Worm (Caenorhabditis elegans) whole organism, L3 larva: ENCODE data around the gene F41E6.5.

Experiments
- R02D3.7 ChIP-seq: fragments of 150-350 bp; optimal IDR thresholded peaks from 2 replicates; lab custom pipeline; 2014; ENCODE audit warnings: missing biosample characterization, missing genetic modification characterization
- ZK546.5 ChIP-seq: sonication (generic microtip); optimal IDR thresholded peaks from 2 replicates; lab custom pipeline; 2017; ENCODE audit warnings: missing biosample characterization, missing genetic modification characterization
- ceh-16 ChIP-seq: sonication (generic microtip); optimal IDR thresholded peaks from 2 replicates; lab custom pipeline; 2017; ENCODE audit warnings: missing biosample characterization, missing genetic modification characterization
- ceh-28 ChIP-seq: fragments of 150-350 bp; optimal IDR thresholded peaks from 2 replicates; lab custom pipeline; 2014; ENCODE audit warnings: missing biosample characterization, missing genetic modification reagents, missing genetic modification characterization
- daf-12 ChIP-seq: fragments of 150-350 bp; optimal IDR thresholded peaks from 2 replicates; lab custom pipeline; 2014; ENCODE audit warnings: missing biosample characterization, missing genetic modification reagents, missing genetic modification characterization
- egl-5 ChIP-seq: fragments of 150-350 bp; optimal IDR thresholded peaks from 2 replicates; lab custom pipeline; 2017; ENCODE audit warnings: missing biosample characterization, missing genetic modification reagents, missing genetic modification characterization, inconsistent platforms
- elt-1 ChIP-seq: fragments of 150-350 bp; optimal IDR thresholded peaks from 2 replicates; lab custom pipeline; 2014; ENCODE audit warnings: missing biosample characterization, missing genetic modification characterization
- elt-2 ChIP-seq: sonication (generic microtip); optimal IDR thresholded peaks from 2 replicates; lab custom pipeline; 2016; ENCODE audit warnings: missing genetic modification reagents, mild to moderate bottlenecking, missing genetic modification characterization, missing compliant biosample characterization
- eor-1 ChIP-seq, 2 experiments: fragments of 150-350 bp; optimal IDR thresholded peaks; 2 replicates each; lab custom pipeline; 2014 to 2018; ENCODE audit warnings: missing biosample characterization in 2 of 2, missing genetic modification characterization in 2 of 2
- fkh-2 ChIP-seq: fragments of 150-350 bp; optimal IDR thresholded peaks from 2 replicates; lab custom pipeline; 2014; ENCODE audit warnings: missing biosample characterization, missing genetic modification reagents, missing genetic modification characterization
- hmg-11 ChIP-seq: sonication (generic microtip); optimal IDR thresholded peaks from 2 replicates; lab custom pipeline; 2016; ENCODE audit warnings: missing genetic modification characterization, missing compliant biosample characterization
- jun-1 ChIP-seq: fragments of 150-350 bp; optimal IDR thresholded peaks from 2 replicates; lab custom pipeline; 2014; ENCODE audit warnings: missing biosample characterization, missing genetic modification reagents, missing genetic modification characterization
- lin-15B ChIP-seq: fragments of 150-350 bp; optimal IDR thresholded peaks from 2 replicates; lab custom pipeline; 2014; ENCODE audit warnings: missing biosample characterization, missing genetic modification characterization
- lin-39 ChIP-seq: fragments of 150-350 bp; optimal IDR thresholded peaks from 2 replicates; lab custom pipeline; 2018; ENCODE audit warnings: missing biosample characterization, missing genetic modification reagents, missing genetic modification characterization
- lsy-12 ChIP-seq: sonication (generic microtip); optimal IDR thresholded peaks from 2 replicates; lab custom pipeline; 2016; ENCODE audit warnings: mild to moderate bottlenecking, missing genetic modification characterization, missing compliant biosample characterization
- mdl-1 ChIP-seq: fragments of 150-350 bp; optimal IDR thresholded peaks from 2 replicates; lab custom pipeline; 2014; ENCODE audit warnings: missing biosample characterization, missing genetic modification characterization
- mml-1 ChIP-seq: fragments of 150-350 bp; sonication (generic microtip); optimal IDR thresholded peaks from 3 replicates; lab custom pipeline; 2014; ENCODE audit warnings: missing biosample characterization, missing genetic modification characterization
- nhr-12 ChIP-seq: fragments of 150-350 bp; optimal IDR thresholded peaks from 2 replicates; lab custom pipeline; 2014; ENCODE audit warnings: missing biosample characterization, missing genetic modification characterization
- nhr-237 ChIP-seq: fragments of 150-350 bp; optimal IDR thresholded peaks from 2 replicates; lab custom pipeline; 2014; ENCODE audit warnings: missing biosample characterization, missing genetic modification characterization
- nhr-25 ChIP-seq: sonication (generic microtip); optimal IDR thresholded peaks from 2 replicates; lab custom pipeline; 2017; ENCODE audit warnings: missing biosample characterization, missing genetic modification characterization
- nhr-43 ChIP-seq: sonication (generic microtip); optimal IDR thresholded peaks from 2 replicates; lab custom pipeline; 2016; ENCODE audit warnings: mild to moderate bottlenecking, missing genetic modification characterization, missing compliant biosample characterization; ENCODE audit not compliant: poor library complexity, severe bottlenecking
- nhr-67 ChIP-seq: fragments of 150-350 bp; optimal IDR thresholded peaks from 2 replicates; lab custom pipeline; 2014; ENCODE audit warnings: missing biosample characterization, missing genetic modification characterization
- nhr-77 ChIP-seq: fragments of 150-350 bp; optimal IDR thresholded peaks from 2 replicates; lab custom pipeline; 2014; ENCODE audit warnings: missing biosample characterization, missing genetic modification characterization
- pha-4 ChIP-seq: fragments of 150-350 bp; optimal IDR thresholded peaks from 2 replicates; lab custom pipeline; 2014; ENCODE audit warnings: missing biosample characterization, missing genetic modification reagents, missing genetic modification characterization
- pqm-1 ChIP-seq: fragments of 150-350 bp; optimal IDR thresholded peaks from 2 replicates; lab custom pipeline; 2017; ENCODE audit warnings: missing biosample characterization, missing genetic modification characterization, inconsistent platforms
- sea-2 ChIP-seq: fragments of 150-350 bp; sonication (generic microtip); optimal IDR thresholded peaks from 4 replicates; lab custom pipeline; 2014; ENCODE audit warnings: missing biosample characterization, missing genetic modification reagents, missing genetic modification characterization
- tbx-2 ChIP-seq: sonication (generic microtip); optimal IDR thresholded peaks from 2 replicates; lab custom pipeline; 2016; ENCODE audit warnings: mild to moderate bottlenecking, missing genetic modification characterization, missing compliant biosample characterization
- unc-39 ChIP-seq: sonication (generic microtip); optimal IDR thresholded peaks from 4 replicates; lab custom pipeline; 2017; ENCODE audit warnings: missing biosample characterization, missing genetic modification characterization
- unc-62 ChIP-seq: fragments of 150-350 bp; sonication (generic microtip); optimal IDR thresholded peaks from 4 replicates; lab custom pipeline; 2014; ENCODE audit warnings: missing biosample characterization, missing genetic modification reagents, missing genetic modification characterization
- zag-1 ChIP-seq: fragments of 150-350 bp; optimal IDR thresholded peaks from 2 replicates; lab custom pipeline; 2014; ENCODE audit warnings: missing biosample characterization, missing genetic modification characterization
- ztf-11 ChIP-seq: fragments of 150-350 bp; optimal IDR thresholded peaks from 2 replicates; lab custom pipeline; 2014; ENCODE audit warnings: missing biosample characterization, missing genetic modification characterization

The F41E6.5 gene

DNA sequence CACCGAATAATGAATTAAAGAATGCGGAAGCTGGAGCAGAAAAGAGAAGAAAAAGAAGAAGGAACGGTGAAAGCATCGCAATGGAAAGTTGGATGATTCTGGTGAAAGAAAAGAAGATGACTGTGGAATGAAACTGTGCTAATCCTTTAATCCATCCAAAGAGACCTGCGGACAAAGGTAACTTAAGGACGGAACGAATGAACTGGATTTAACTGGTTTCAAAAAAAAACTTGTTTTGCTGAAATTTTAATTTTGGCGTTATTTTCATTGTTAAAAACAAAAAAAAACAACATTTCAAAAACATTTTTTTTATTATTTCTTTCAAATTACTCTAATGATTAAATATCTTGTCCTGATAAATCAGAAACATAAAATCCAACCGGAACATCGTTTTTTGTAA lies 33.6 kb downstream of the F41E6.5 start, which contains the start of gene grl-12:
TSS of gene grl-12 (minus strand) at position 101 of the 400 bp plus-strand sequence.
- TF ChIP-seq nhr-12 (tag; lab: Kevin White, UChicago) (no peak), sea-2 (no peak), ZK546.5 (tag; lab: Kevin White, UChicago) (no peak), fkh-2 (tag; lab: Kevin White, UChicago) (no peak), jun-1 (no peak), daf-12 (no peak), eor-1 (tag; optimal IDR thresholded peaks at IDR 0.05; lab: Kevin White, UChicago) (no peak), lin-39 (tag; lab: Kevin White, UChicago) (no peak), elt-2 (tag; lab: Kevin White, UChicago) (no peak), lsy-12 (tag; lab: Kevin White, UChicago) (no peak), ztf-11 (tag; lab: Kevin White, UChicago) (no peak), nhr-237 (tag; lab: Kevin White, UChicago) (no peak)

DNA sequence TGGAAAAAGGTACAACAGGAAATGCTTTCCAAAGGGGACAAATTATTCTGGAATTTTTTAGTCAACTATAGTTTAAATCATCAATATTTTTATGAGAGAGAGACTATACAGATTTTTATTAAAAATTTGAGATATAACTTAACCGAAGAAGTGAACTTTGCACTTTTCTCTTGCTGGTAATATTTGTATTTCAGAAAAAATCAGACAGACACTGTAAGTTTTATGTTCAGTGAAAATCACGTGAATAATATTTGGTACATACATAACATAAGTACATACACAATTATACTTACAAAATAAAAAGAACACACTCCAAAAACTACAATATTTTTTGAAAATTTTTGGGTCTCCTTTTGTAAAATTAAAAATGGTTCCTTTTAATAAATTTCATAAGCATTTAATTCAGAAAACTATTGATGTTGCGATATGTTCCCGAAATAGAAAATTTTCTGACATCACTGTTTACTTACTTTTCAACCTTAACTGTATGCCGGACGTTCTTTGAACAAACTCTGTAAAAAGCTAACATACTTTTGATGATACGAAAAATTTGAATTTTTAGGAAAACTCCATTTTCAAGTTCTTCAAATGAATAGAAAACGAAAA lies 34.5 kb downstream of the F41E6.5 start, which contains the start of the genes F28A12.10 and acd-4:
TSS of gene F28A12.10 (minus strand) at position 101 of the 606 bp plus-strand sequence.
TSS of gene acd-4 (plus strand) at position 556 of the 606 bp plus-strand sequence.
- TF ChIP-seq ztf-11 (tag; lab: Kevin White, UChicago) = no peak
- no peak for TF ChIP-seq mml-1 (tag; lab: Kevin White, UChicago)
- no peak for TF ChIP-seq mdl-1 (tag; lab: Kevin White, UChicago)
- no peak for TF ChIP-seq fkh-2 (tag; lab: Kevin White, UChicago)
- TF ChIP-seq R02D3.7 = no peak
- TF ChIP-seq lsy-12 (tag; lab: Kevin White, UChicago) = no peak
- no peak for TF ChIP-seq jun-1
- no peak for TF ChIP-seq elt-2 (tag; lab: Kevin White, UChicago)
- no peak for TF ChIP-seq tbx-2
- TF ChIP-seq nhr-43 (tag; lab: Kevin White, UChicago) = no peak
- no peak for TF ChIP-seq ceh-16 (tag; lab: Kevin White, UChicago)
- no peak for TF ChIP-seq egl-5 (tag; lab: Kevin White, UChicago)
- no peak for TF ChIP-seq unc-62
- no peak for TF ChIP-seq nhr-67
- no peak for TF ChIP-seq daf-12
- TF ChIP-seq nhr-12 (tag; lab: Kevin White, UChicago) = no peak
- TF ChIP-seq elt-1 (tag; lab: Kevin White, UChicago) = no peak
- no peak for TF ChIP-seq zag-1 (tag; lab: Kevin White, UChicago)

DNA sequence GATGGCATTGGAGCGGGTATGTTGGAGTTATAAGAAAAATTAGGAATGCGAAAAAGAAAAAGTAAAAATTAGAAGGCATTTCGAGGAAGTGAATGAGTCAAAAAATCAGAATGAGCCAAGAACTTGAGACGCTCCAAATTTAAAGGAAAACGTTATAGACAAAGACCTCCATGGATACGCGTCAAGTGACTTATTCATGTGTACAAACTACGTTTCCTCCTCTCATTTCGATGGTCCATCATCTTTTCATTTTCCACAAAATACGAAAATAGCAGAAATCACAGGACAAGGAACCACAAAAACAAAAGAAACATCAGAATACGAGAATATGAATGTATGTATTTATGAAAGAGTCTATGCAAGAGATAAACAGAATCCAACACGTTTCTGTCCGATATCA lies 38.0 kb downstream of the F41E6.5 start, which contains the start of gene F28A12.3:
TSS of gene F28A12.3 (minus strand) at position 101 of the 400 bp plus-strand sequence.
- TF ChIP-seq jun-1 = no peak
- no peak for TF ChIP-seq nhr-43 (tag; lab: Kevin White, UChicago)
- TF ChIP-seq ceh-16 (tag; lab: Kevin White, UChicago) = no peak
- TF ChIP-seq R02D3.7 = no peak
- TF ChIP-seq nhr-77 (tag; lab: Kevin White, UChicago) = no peak
- no peak for TF ChIP-seq ceh-28 (tag; lab: Kevin White, UChicago)
- no peak for TF ChIP-seq eor-1 (tag; optimal IDR thresholded peaks at IDR 0.05; lab: Kevin White, UChicago)
- TF ChIP-seq mml-1 (tag; lab: Kevin White, UChicago) = no peak
- no peak for TF ChIP-seq ztf-11 (tag; lab: Kevin White, UChicago)
- TF ChIP-seq lin-15B (tag; lab: Kevin White, UChicago) = no peak
- no peak for TF ChIP-seq unc-39 (tag; lab: Kevin White, UChicago)

DNA sequence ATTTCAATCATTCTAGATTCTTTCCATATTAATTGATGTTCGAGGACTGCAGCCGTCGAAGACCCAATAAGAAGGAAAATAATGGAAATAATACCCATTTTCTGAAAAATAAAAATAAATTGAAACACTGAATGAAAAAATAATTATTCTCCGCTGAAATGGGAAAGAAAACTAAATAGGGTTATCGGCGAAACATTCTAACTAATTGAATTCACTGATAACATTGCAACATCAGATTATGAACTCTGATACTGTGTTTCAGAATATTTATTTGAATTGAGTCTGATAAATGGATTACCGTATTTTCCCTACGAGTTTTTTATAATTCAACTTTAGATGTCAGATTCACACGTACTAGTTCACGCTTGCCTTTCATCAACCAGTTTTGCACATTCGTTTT lies 39.8 kb downstream of the F41E6.5 start, which contains the start of gene asp-13:
TSS of gene asp-13 (minus strand) at position 101 of the 400 bp plus-strand sequence.
- TF ChIP-seq elt-2 (tag; lab: Kevin White, UChicago) = peak; percentile 17
- no peak for TF ChIP-seq tbx-2
- TF ChIP-seq jun-1 = no peak

DNA sequence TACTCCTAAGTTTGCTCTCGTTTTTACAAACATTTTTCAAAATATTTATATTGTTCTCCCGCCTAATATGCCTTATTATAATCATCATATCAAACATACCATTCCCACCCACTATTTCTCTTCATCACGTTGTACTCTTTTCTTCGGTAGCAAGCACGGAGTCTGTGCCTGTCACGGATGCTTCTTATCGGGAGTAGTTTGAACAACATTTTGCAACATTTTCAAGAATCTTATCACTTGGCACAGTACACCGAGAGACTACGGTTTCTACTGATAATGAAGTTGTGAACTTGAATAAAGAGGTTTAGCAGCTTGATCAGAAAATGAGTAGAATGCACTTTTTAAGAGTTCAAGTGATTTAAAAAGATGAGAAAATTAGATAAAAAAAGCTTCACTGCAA lies 45.0 kb downstream of the F41E6.5 start:
- peak; percentile 98 for TF ChIP-seq elt-2 (tag; lab: Kevin White, UChicago)
- TF ChIP-seq pha-4 = peak; percentile 42
- TF ChIP-seq nhr-237 (tag; lab: Kevin White, UChicago) = no peak
- TF ChIP-seq nhr-25 = no peak
- TF ChIP-seq hmg-11 (tag; lab: Kevin White, UChicago) = no peak
- no peak for TF ChIP-seq tbx-2
- no peak for TF ChIP-seq ztf-11 (tag; lab: Kevin White, UChicago)
- no peak for TF ChIP-seq sea-2
- peak; percentile 99 for TF ChIP-seq pqm-1 (tag; lab: Kevin White, UChicago)
- TF ChIP-seq jun-1 = peak; percentile 11
